Worm (Caenorhabditis elegans): Measurements from ENCODE around the gene srw-31.

DNA sequence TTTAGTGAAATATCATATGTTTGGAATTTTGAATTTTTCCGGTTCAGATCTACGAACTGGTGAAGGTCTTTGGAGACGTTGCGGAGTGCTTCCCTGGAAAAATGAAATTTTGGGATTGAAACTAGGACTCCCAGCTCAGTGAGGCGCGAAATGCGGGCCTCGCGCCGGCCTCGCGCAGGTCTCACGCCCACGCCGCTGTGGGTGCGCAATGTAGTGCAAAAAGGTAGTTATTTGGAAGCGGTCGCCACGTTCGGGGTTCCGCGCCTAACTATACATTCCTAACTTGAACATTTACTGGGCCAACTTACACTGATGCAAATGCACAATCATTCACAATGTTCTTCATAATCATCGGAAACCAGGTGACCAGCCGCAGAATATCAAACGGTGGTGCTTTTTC, 6.3 kb upstream of the srw-31 start:
- TF ChIP-seq F22D6.2 (tag; optimal IDR thresholded peaks at IDR 0.05) (no peak), let-607 (tag; optimal IDR thresholded peaks at IDR 0.05) (no peak), pha-4 (tag; optimal IDR thresholded peaks at IDR 0.05) (no peak), ceh-79 (tag; optimal IDR thresholded peaks at IDR 0.05) (no peak), snpc-4 (GFP tag; optimal IDR thresholded peaks at IDR 0.05) (no peak), snpc-4 (tag; optimal IDR thresholded peaks at IDR 0.05) (no peak), atf-7 (tag; optimal IDR thresholded peaks at IDR 0.05) (no peak), C06A6.2 (GFP tag; conservative IDR thresholded peaks at IDR 0.05) (no peak), T26A5.8 (tag; optimal IDR thresholded peaks at IDR 0.05) (no peak), nfya-1 (tag; optimal IDR thresholded peaks at IDR 0.05; ENCODE audit: borderline replicate concordance, insufficient read depth) (no peak), sdz-38 (tag; optimal IDR thresholded peaks at IDR 0.05) (no peak), Y67H2A.10 (GFP tag; conservative IDR thresholded peaks at IDR 0.05) (no peak), B0336.3 (GFP tag; IDR thresholded peaks at IDR 0.05) (no peak), egrh-3 (GFP tag; IDR thresholded peaks at IDR 0.05) (no peak)
